Worm (Caenorhabditis elegans) whole organism, young adult: ENCODE results near the gene dot-1.5.

Source experiments
- F22D6.2 ChIP-seq: sonication (generic microtip); optimal IDR thresholded peaks from 2 replicates; lab custom pipeline; 2016; ENCODE audit warnings: mild to moderate bottlenecking, missing genetic modification characterization, missing compliant biosample characterization
- K11D2.4 ChIP-seq: fragments of 200-800 bp; sonication (Bioruptor generic); IDR thresholded peaks from 2 replicates; pipeline ENCODE4 v1.3.6; 2022; ENCODE audit warnings: missing genetic modification reagents, missing genetic modification characterization, missing compliant biosample characterization
- ceh-79 ChIP-seq: sonication (generic microtip); optimal IDR thresholded peaks from 2 replicates; lab custom pipeline; 2017; ENCODE audit warnings: mild to moderate bottlenecking, missing genetic modification characterization, missing compliant biosample characterization
- hmg-20 ChIP-seq: fragments of 200-800 bp; sonication (Bioruptor generic); IDR thresholded peaks from 2 replicates; pipeline ENCODE4 v1.3.6; 2022; ENCODE audit warnings: missing genetic modification reagents, missing genetic modification characterization, missing compliant biosample characterization
- mxl-1 ChIP-seq: sonication (generic microtip); optimal IDR thresholded peaks from 2 replicates; lab custom pipeline; 2016; ENCODE audit warnings: missing genetic modification characterization, missing compliant biosample characterization
- rec-8 ChIP-seq, 2 experiments: sonication (generic microtip); optimal IDR thresholded peaks; 2 replicates each; lab custom pipeline; 2016; ENCODE audit warnings: mild to moderate bottlenecking in 2 of 2, missing genetic modification characterization in 2 of 2, missing genetic modification reagents in 2 of 2, missing genotype in 2 of 2, missing biosample characterization in 1 of 2, missing compliant biosample characterization in 1 of 2, moderate library complexity in 1 of 2
- tbx-9 ChIP-seq: sonication (generic microtip); optimal IDR thresholded peaks from 2 replicates; lab custom pipeline; 2016; ENCODE audit warnings: borderline replicate concordance, missing genetic modification characterization, inconsistent platforms, missing compliant biosample characterization

DNA sequence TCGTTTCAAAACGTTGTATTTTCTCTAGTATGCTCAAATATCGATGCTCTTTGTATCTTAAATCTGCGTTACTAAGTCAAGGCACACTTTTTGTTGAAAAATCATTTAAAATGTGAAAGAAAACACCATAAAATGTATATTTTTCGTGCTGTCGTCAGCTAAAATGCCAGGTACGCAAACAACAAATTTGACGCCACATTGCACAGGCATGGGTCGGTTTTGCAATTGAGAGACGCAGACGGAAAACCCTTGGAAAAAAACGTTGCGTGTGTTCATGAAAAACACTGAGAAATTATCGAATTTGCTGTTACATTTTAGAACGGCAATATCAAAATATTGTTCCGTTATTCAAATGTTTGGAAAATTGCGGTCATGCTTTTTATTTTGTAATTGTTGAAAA, 47.6 kb downstream of the dot-1.5 start:
- TF ChIP-seq ceh-79 (no peak), hmg-20 (GFP tag; lab: Robert Waterston, UW) (no peak), K11D2.4 (GFP tag; lab: Robert Waterston, UW) (no peak), F22D6.2 (tag; lab: Kevin White, UChicago) (no peak), tbx-9 (tag; lab: Kevin White, UChicago) (no peak), rec-8 (tag; optimal IDR thresholded peaks at IDR 0.05; lab: Kevin White, UChicago) (no peak), mxl-1 (tag; lab: Kevin White, UChicago) (no peak)
